Worm (Caenorhabditis elegans) whole organism, early embryonic: ENCODE data around the gene Y102E9.5.

Experiments
- F13C5.2 ChIP-seq: sonication (generic microtip); optimal IDR thresholded peaks from 2 replicates; lab custom pipeline; 2017; ENCODE audit warnings: mild to moderate bottlenecking, missing genetic modification characterization, inconsistent platforms, missing compliant biosample characterization
- aly-1 ChIP-seq: sonication (generic microtip); optimal IDR thresholded peaks from 2 replicates; lab custom pipeline; 2016; ENCODE audit warnings: missing genetic modification characterization, missing compliant biosample characterization
- ama-1 ChIP-seq: fragments of 150-350 bp; optimal IDR thresholded peaks from 2 replicates; lab custom pipeline; 2014
- ceh-13 ChIP-seq: fragments of 200-800 bp; sonication (Bioruptor generic); optimal IDR thresholded peaks from 2 replicates; lab custom pipeline; 2018; ENCODE audit warnings: mild to moderate bottlenecking, missing genetic modification characterization, missing compliant biosample characterization
- ceh-36 ChIP-seq: sonication (generic microtip); optimal IDR thresholded peaks from 2 replicates; lab custom pipeline; 2016; ENCODE audit warnings: missing genetic modification characterization, inconsistent platforms, missing compliant biosample characterization
- flt-1 ChIP-seq: fragments of 200-800 bp; sonication (Bioruptor generic); IDR thresholded peaks from 2 replicates; pipeline ENCODE4 v1.3.6; 2022; ENCODE audit warnings: missing genetic modification characterization, missing compliant biosample characterization
- hmbx-1 ChIP-seq: sonication (generic microtip); optimal IDR thresholded peaks from 2 replicates; lab custom pipeline; 2016; ENCODE audit warnings: mild to moderate bottlenecking, missing genetic modification characterization, missing compliant biosample characterization
- hmg-4 ChIP-seq: fragments of 200-800 bp; sonication (Bioruptor generic); optimal IDR thresholded peaks from 2 replicates; lab custom pipeline; 2018; ENCODE audit warnings: mild to moderate bottlenecking, missing genetic modification characterization, missing compliant biosample characterization
- hnd-1 ChIP-seq: sonication (generic microtip); optimal IDR thresholded peaks from 2 replicates; lab custom pipeline; 2016; ENCODE audit warnings: missing genetic modification characterization, missing compliant biosample characterization
- pes-1 ChIP-seq: fragments of 200-800 bp; sonication (Bioruptor generic); IDR thresholded peaks from 2 replicates; pipeline ENCODE4 v1.3.6; 2022; ENCODE audit warnings: missing genetic modification reagents, missing genetic modification characterization, missing compliant biosample characterization
- tra-4 ChIP-seq: sonication (generic microtip); optimal IDR thresholded peaks from 2 replicates; lab custom pipeline; 2017; ENCODE audit warnings: missing genetic modification characterization, missing compliant biosample characterization

DNA sequence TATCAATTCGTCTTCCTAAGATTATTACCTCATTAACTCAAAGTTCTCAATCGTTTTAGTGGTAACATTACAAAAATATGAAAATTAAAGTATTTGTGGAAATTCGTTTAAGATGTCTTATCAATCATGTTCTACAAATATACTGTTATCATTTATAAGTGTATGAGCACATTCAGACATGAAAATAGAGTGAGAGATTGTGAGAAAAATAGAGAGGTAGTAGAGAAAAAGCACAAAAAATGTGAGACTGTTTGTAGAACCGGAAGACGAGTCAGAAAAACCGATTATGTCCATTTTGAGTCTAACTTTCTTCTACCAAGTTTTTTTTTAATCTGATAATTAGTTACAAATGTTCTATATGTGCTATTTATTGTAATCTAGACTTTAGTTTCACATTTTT lies 36.8 kb downstream of the Y102E9.5 start:
- TF ChIP-seq hmbx-1 (tag; lab: Kevin White, UChicago), result no peak
- TF ChIP-seq aly-1 (tag; lab: Kevin White, UChicago), result no peak
- no peak for TF ChIP-seq F13C5.2
- TF ChIP-seq flt-1 (GFP tag; lab: Robert Waterston, UW), result no peak
- TF ChIP-seq ama-1 (lab: Kevin White, UChicago), result no peak
- TF ChIP-seq hnd-1 (tag; lab: Kevin White, UChicago), result no peak
- TF ChIP-seq ceh-36 (tag; lab: Kevin White, UChicago), result no peak
- TF ChIP-seq ceh-13, result no peak
- no peak for TF ChIP-seq pes-1
- no peak for TF ChIP-seq tra-4
- no peak for TF ChIP-seq hmg-4 (GFP tag; lab: Kevin White, UChicago)
